Worm (Caenorhabditis elegans) whole organism, mixed stage, embryonic: ENCODE data around the gene bus-18.

ENCODE experiments used
- M03D4.4 ChIP-seq: sonication (generic microtip); optimal IDR thresholded peaks from 2 replicates; lab custom pipeline; 2017; ENCODE audit warnings: mild to moderate bottlenecking, missing genetic modification characterization, missing compliant biosample characterization
- bed-3 ChIP-seq: fragments of 200-800 bp; sonication (Bioruptor generic); optimal IDR thresholded peaks from 3 replicates; lab custom pipeline; 2018; ENCODE audit warnings: mild to moderate bottlenecking, missing genetic modification characterization, moderate library complexity, missing compliant biosample characterization
- blmp-1 ChIP-seq: fragments of 150-350 bp; optimal IDR thresholded peaks from 2 replicates; lab custom pipeline; 2014; ENCODE audit warnings: missing biosample characterization, missing genetic modification characterization
- ceh-39 ChIP-seq: fragments of 150-350 bp; optimal IDR thresholded peaks from 2 replicates; lab custom pipeline; 2014; ENCODE audit warnings: missing biosample characterization, missing genetic modification characterization
- ceh-43 ChIP-seq: fragments of 200-800 bp; sonication (Bioruptor generic); optimal IDR thresholded peaks from 2 replicates; lab custom pipeline; 2018; ENCODE audit warnings: mild to moderate bottlenecking, missing genetic modification characterization, moderate library complexity, missing compliant biosample characterization
- ceh-83 ChIP-seq: fragments of 200-800 bp; sonication (Bioruptor generic); optimal IDR thresholded peaks from 2 replicates; lab custom pipeline; 2018; ENCODE audit warnings: mild to moderate bottlenecking, missing genetic modification characterization, missing compliant biosample characterization
- ces-1 ChIP-seq: fragments of 150-350 bp; optimal IDR thresholded peaks from 2 replicates; lab custom pipeline; 2014; ENCODE audit warnings: missing biosample characterization, missing genetic modification reagents, missing genetic modification characterization
- cnd-1 ChIP-seq: fragments of 200-800 bp; sonication (Bioruptor generic); optimal IDR thresholded peaks from 2 replicates; lab custom pipeline; 2018; ENCODE audit warnings: mild to moderate bottlenecking, missing genetic modification characterization, missing compliant biosample characterization
- drap-1 ChIP-seq: fragments of 200-800 bp; sonication (Bioruptor generic); optimal IDR thresholded peaks from 3 replicates; lab custom pipeline; 2018; ENCODE audit warnings: mild to moderate bottlenecking, missing genetic modification characterization, missing compliant biosample characterization
- elt-1 ChIP-seq: sonication (generic microtip); optimal IDR thresholded peaks from 2 replicates; lab custom pipeline; 2017; ENCODE audit warnings: missing genetic modification characterization, mild to moderate bottlenecking, missing compliant biosample characterization, antibody characterized with exemption, moderate library complexity, borderline replicate concordance; ENCODE audit not compliant: insufficient read depth
- elt-3 ChIP-seq: fragments of 150-350 bp; optimal IDR thresholded peaks from 2 replicates; lab custom pipeline; 2014; ENCODE audit warnings: missing biosample characterization, missing genetic modification characterization
- flh-1 ChIP-seq: fragments of 200-800 bp; sonication (Bioruptor generic); optimal IDR thresholded peaks from 2 replicates; lab custom pipeline; 2018; ENCODE audit warnings: mild to moderate bottlenecking, missing genetic modification characterization, moderate library complexity, missing compliant biosample characterization
- ham-2 ChIP-seq: fragments of 200-800 bp; sonication (Bioruptor generic); optimal IDR thresholded peaks from 2 replicates; lab custom pipeline; 2018; ENCODE audit warnings: mild to moderate bottlenecking, missing genetic modification characterization, missing compliant biosample characterization
- hlh-1 ChIP-seq: fragments of 150-350 bp; optimal IDR thresholded peaks from 2 replicates; lab custom pipeline; 2014; ENCODE audit warnings: missing biosample characterization, missing genetic modification reagents, missing genetic modification characterization
- lin-13 ChIP-seq: fragments of 150-350 bp; optimal IDR thresholded peaks from 2 replicates; lab custom pipeline; 2014; ENCODE audit warnings: missing biosample characterization, missing genetic modification characterization
- lin-32 ChIP-seq: fragments of 200-800 bp; sonication (Bioruptor generic); optimal IDR thresholded peaks from 2 replicates; lab custom pipeline; 2018; ENCODE audit warnings: mild to moderate bottlenecking, missing genetic modification characterization, missing compliant biosample characterization
- mep-1 ChIP-seq: fragments of 150-350 bp; optimal IDR thresholded peaks from 2 replicates; lab custom pipeline; 2017; ENCODE audit warnings: missing biosample characterization, missing genetic modification reagents, missing genetic modification characterization, inconsistent platforms
- mls-2 ChIP-seq: sonication (generic microtip); optimal IDR thresholded peaks from 2 replicates; lab custom pipeline; 2016; ENCODE audit warnings: mild to moderate bottlenecking, missing genetic modification characterization, moderate library complexity, missing compliant biosample characterization
- nhr-12 ChIP-seq: fragments of 150-350 bp; optimal IDR thresholded peaks from 2 replicates; lab custom pipeline; 2014; ENCODE audit warnings: missing biosample characterization, missing genetic modification characterization
- nhr-2 ChIP-seq: fragments of 150-350 bp; optimal IDR thresholded peaks from 2 replicates; lab custom pipeline; 2014; ENCODE audit warnings: missing biosample characterization, missing genetic modification characterization
- nhr-237 ChIP-seq: fragments of 150-350 bp; optimal IDR thresholded peaks from 2 replicates; lab custom pipeline; 2014; ENCODE audit warnings: missing biosample characterization, missing genetic modification characterization
- nhr-76 ChIP-seq: sonication (generic microtip); optimal IDR thresholded peaks from 2 replicates; lab custom pipeline; 2017; ENCODE audit warnings: missing biosample characterization, missing genetic modification characterization
- sem-2 ChIP-seq: fragments of 200-800 bp; sonication (Bioruptor generic); optimal IDR thresholded peaks from 2 replicates; lab custom pipeline; 2018; ENCODE audit warnings: mild to moderate bottlenecking, missing genetic modification characterization, missing compliant biosample characterization
- snpc-4 ChIP-seq: fragments of 150-350 bp; optimal IDR thresholded peaks from 2 replicates; lab custom pipeline; 2014; ENCODE audit warnings: missing biosample characterization, missing genetic modification characterization
- sptf-1 ChIP-seq: sonication (generic microtip); optimal IDR thresholded peaks from 2 replicates; lab custom pipeline; 2017; ENCODE audit warnings: mild to moderate bottlenecking, missing genetic modification characterization, moderate library complexity, missing compliant biosample characterization
- tbx-8 ChIP-seq: fragments of 200-800 bp; sonication (Bioruptor generic); optimal IDR thresholded peaks from 2 replicates; lab custom pipeline; 2018; ENCODE audit warnings: mild to moderate bottlenecking, missing genetic modification characterization, moderate library complexity, missing compliant biosample characterization
- unc-120 ChIP-seq: sonication (generic microtip); optimal IDR thresholded peaks from 2 replicates; lab custom pipeline; 2017; ENCODE audit warnings: missing genetic modification characterization, missing compliant biosample characterization; ENCODE audit not compliant: poor library complexity, severe bottlenecking
- unc-39 ChIP-seq: fragments of 150-350 bp; optimal IDR thresholded peaks from 2 replicates; lab custom pipeline; 2014; ENCODE audit warnings: missing biosample characterization, missing genetic modification characterization
- unc-62 ChIP-seq: fragments of 150-350 bp; optimal IDR thresholded peaks from 2 replicates; lab custom pipeline; 2014; ENCODE audit warnings: missing biosample characterization, missing genetic modification reagents, missing genetic modification characterization
- zip-8 ChIP-seq: fragments of 150-350 bp; optimal IDR thresholded peaks from 2 replicates; lab custom pipeline; 2014; ENCODE audit warnings: missing biosample characterization, missing genetic modification characterization
- ztf-11 ChIP-seq: fragments of 150-350 bp; optimal IDR thresholded peaks from 2 replicates; lab custom pipeline; 2014; ENCODE audit warnings: missing biosample characterization, missing genetic modification characterization

Gene bus-18

ce11 chrV:11739820-11740219 is 33.7 kb upstream of the bus-18 start, which contains the start of gene T04F3.1:
T04F3.1 (plus strand) TSS chrV:11740065.
- TF ChIP-seq blmp-1 (tag; lab: Kevin White, UChicago), result no peak
- TF ChIP-seq mls-2 (tag; lab: Kevin White, UChicago), result no peak
- TF ChIP-seq unc-120, result no peak
- no peak for TF ChIP-seq lin-13 (tag; lab: Kevin White, UChicago)

- TF ChIP-seq lin-13 (tag; lab: Kevin White, UChicago) (no peak), bed-3 (GFP tag; lab: Kevin White, UChicago) (no peak), ztf-11 (tag; lab: Kevin White, UChicago) (no peak), mep-1 (tag; lab: Kevin White, UChicago) (no peak)
Observed at ce11 chrV:11741078-11741477, 32.4 kb upstream of the bus-18 start.

- TF ChIP-seq M03D4.4 (tag; lab: Kevin White, UChicago) (no peak), ces-1 (GFP tag; lab: Kevin White, UChicago) (no peak), snpc-4 (no peak), nhr-237 (no peak), unc-39 (tag; lab: Kevin White, UChicago) (no peak), lin-32 (no peak), mep-1 (tag; lab: Kevin White, UChicago) (no peak), hlh-1 (tag; lab: Kevin White, UChicago) (no peak), nhr-2 (no peak), sem-2 (GFP tag; lab: Kevin White, UChicago) (no peak), tbx-8 (no peak), ztf-11 (tag; lab: Kevin White, UChicago) (no peak)
Observed at ce11 chrV:11751480-11751879, 22.0 kb upstream of the bus-18 start.

ce11 chrV:11755848-11756247 is 17.7 kb upstream of the bus-18 start:
- TF ChIP-seq blmp-1 (tag; lab: Kevin White, UChicago) (no peak), cnd-1 (tag; lab: Kevin White, UChicago) (no peak), tbx-8 (no peak), nhr-12 (no peak), elt-3 (no peak), snpc-4 (no peak), unc-120 (no peak), lin-32 (no peak), ces-1 (GFP tag; lab: Kevin White, UChicago) (no peak), M03D4.4 (tag; lab: Kevin White, UChicago) (no peak)

DNA sequence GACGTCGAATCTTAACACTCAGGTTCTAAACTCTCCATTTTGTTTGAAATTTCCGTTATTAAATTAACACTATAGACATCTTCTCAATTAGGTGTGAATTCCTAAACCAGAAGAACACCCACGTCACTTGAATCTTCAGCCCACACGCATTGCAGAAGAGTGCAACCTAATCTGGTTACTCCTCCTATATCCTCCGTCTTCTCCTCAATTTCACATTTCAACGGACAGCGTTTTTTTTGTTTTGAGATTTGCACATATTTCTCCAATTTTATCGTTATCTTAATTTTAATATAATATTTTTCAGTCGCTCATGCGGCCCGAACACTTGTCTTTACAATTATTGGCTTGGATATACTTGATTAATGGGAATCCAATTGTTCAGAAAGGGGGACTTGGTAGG is 16.2 kb upstream of the bus-18 start, which contains the start of gene smoc-1:
Gene smoc-1, plus strand, starts transcription at position 301 of the 400 bp plus-strand sequence.
- no peak for TF ChIP-seq ham-2
- no peak for TF ChIP-seq sptf-1 (tag; lab: Kevin White, UChicago)
- TF ChIP-seq unc-62 (GFP tag; lab: Kevin White, UChicago), result no peak
- TF ChIP-seq nhr-2, result no peak
- TF ChIP-seq tbx-8, result no peak
- no peak for TF ChIP-seq ces-1 (GFP tag; lab: Kevin White, UChicago)

- TF ChIP-seq mls-2 (tag; lab: Kevin White, UChicago), result no peak
- TF ChIP-seq elt-1 (tag; lab: Kevin White, UChicago), result no peak
- no peak for TF ChIP-seq sem-2 (GFP tag; lab: Kevin White, UChicago)
- TF ChIP-seq unc-39 (tag; lab: Kevin White, UChicago), result no peak
- TF ChIP-seq nhr-2, result no peak
- TF ChIP-seq mep-1 (tag; lab: Kevin White, UChicago), result no peak
- no peak for TF ChIP-seq nhr-76
- no peak for TF ChIP-seq unc-62 (GFP tag; lab: Kevin White, UChicago)
- no peak for TF ChIP-seq zip-8 (tag; lab: Kevin White, UChicago)
- no peak for TF ChIP-seq cnd-1 (tag; lab: Kevin White, UChicago)
- no peak for TF ChIP-seq ceh-39 (tag; lab: Kevin White, UChicago)
Observed at ce11 chrV:11758635-11759034, 14.9 kb upstream of the bus-18 start, which contains the start of gene T04F3.3. T04F3.3 (plus strand) TSS chrV:11758935.

DNA sequence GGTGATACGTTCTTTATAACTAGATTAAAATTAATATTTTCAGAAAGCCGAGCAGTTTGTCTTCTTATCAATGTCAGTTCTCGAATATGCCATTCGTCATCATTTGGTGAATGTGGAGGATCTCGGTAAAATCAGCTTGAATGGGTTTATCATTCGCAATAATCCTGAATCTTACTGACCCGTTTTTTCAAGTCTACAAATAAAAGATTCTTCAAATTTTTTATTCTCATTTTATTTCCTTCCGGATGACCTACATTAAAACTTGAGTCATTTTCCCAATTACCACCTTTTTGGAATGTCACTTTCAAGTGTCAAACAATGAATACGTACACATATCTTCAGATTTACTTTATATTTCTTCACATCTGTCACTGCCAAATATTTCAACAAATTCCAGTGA is 13.1 kb upstream of the bus-18 start, which contains the start of gene T04F3.5:
Gene T04F3.5, plus strand, starts transcription at position 301 of the 400 bp plus-strand sequence.
- TF ChIP-seq ceh-39 (tag; lab: Kevin White, UChicago) (no peak), mls-2 (tag; lab: Kevin White, UChicago) (no peak), ceh-43 (no peak), nhr-76 (no peak), nhr-2 (no peak), M03D4.4 (tag; lab: Kevin White, UChicago) (no peak), ceh-83 (GFP tag; lab: Kevin White, UChicago) (no peak), zip-8 (tag; lab: Kevin White, UChicago) (no peak), drap-1 (no peak), blmp-1 (tag; lab: Kevin White, UChicago) (no peak), snpc-4 (no peak), ztf-11 (tag; lab: Kevin White, UChicago) (no peak), flh-1 (no peak), unc-39 (tag; lab: Kevin White, UChicago) (no peak)
